Worm (Caenorhabditis elegans): ENCODE results near the gene dpy-27.

dpy-27 gene

DNA sequence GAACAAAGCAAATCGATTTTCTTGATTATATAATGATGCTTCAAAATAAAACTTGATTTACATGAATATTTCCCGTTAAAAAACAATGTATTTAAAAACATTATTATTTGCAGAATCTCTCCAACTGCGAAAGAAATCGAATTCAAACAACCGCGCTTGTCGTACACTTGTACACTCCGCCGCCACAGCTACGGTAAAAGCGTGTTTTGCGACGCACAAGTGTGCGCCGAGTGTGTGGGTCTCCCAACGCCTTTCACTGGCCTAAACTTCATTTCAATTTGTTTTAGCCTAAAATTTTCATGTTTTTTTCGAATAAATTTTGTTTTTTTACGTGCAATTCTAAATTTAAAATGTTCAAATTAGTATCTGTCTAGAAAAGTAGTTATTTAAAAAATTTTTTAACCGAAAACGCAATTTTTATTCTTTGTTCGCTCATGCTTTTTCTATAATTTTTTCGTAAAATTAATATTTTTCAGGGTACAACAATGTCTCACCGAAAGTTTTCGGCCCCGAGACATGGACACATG, 48.0 kb upstream of the dpy-27 start, which contains the start of gene rpl-3 (continued):
- peak; percentile 100 for TF ChIP-seq repo-1 (tag; optimal IDR thresholded peaks at IDR 0.05)
- peak; percentile 100 for TF ChIP-seq pbrm-1 (GFP tag; IDR thresholded peaks at IDR 0.05)
- TF ChIP-seq tbp1 (GFP tag; optimal IDR thresholded peaks at IDR 0.05) = peak; percentile 85
- TF ChIP-seq lag-1 (GFP tag; IDR thresholded peaks at IDR 0.05) = peak; percentile 97
- peak; percentile 99 for TF ChIP-seq F23B12.7 (tag; optimal IDR thresholded peaks at IDR 0.05; ENCODE audit: insufficient read depth)
- TF ChIP-seq efl-1 (GFP tag; optimal IDR thresholded peaks at IDR 0.05) = peak; percentile 100
- TF ChIP-seq mes-4 (tag; optimal IDR thresholded peaks at IDR 0.05) = peak; percentile 93
- peak; percentile 100 for TF ChIP-seq ztf-28 (GFP tag; IDR thresholded peaks at IDR 0.05)
- peak; percentile 100 for TF ChIP-seq ceh-27 (GFP tag; optimal IDR thresholded peaks at IDR 0.05)
- peak; percentile 100 for TF ChIP-seq ekl-4 (GFP tag; IDR thresholded peaks at IDR 0.05)
- peak; percentile 98 for TF ChIP-seq ceh-58 (GFP tag; IDR thresholded peaks at IDR 0.05)
- peak; percentile 100 for TF ChIP-seq nfyb-1 (GFP tag; IDR thresholded peaks at IDR 0.05)
- peak; percentile 99 for TF ChIP-seq him-1 (tag; optimal IDR thresholded peaks at IDR 0.05)
- TF ChIP-seq lin-40 (tag; optimal IDR thresholded peaks at IDR 0.05) = peak; percentile 99
- TF ChIP-seq gei-17 (GFP tag; optimal IDR thresholded peaks at IDR 0.05) = peak; percentile 95
- peak; percentile 54 for TF ChIP-seq lsy-27 (tag; optimal IDR thresholded peaks at IDR 0.05; ENCODE audit: borderline replicate concordance, insufficient read depth)
- peak; percentile 98 for TF ChIP-seq unc-130 (GFP tag; optimal IDR thresholded peaks at IDR 0.05)
- TF ChIP-seq hmg-1.2 (GFP tag; IDR thresholded peaks at IDR 0.05) = peak; percentile 98
- TF ChIP-seq Y53G8AR.9 (GFP tag; conservative IDR thresholded peaks at IDR 0.05) = peak; percentile 100
- TF ChIP-seq zim-3 (tag; optimal IDR thresholded peaks at IDR 0.05) = peak; percentile 99
- TF ChIP-seq zfh-2 (GFP tag; conservative IDR thresholded peaks at IDR 0.05) = peak; percentile 98
- TF ChIP-seq K11D2.4 (GFP tag; IDR thresholded peaks at IDR 0.05) = peak; percentile 100
- TF ChIP-seq lsl-1 (GFP tag; optimal IDR thresholded peaks at IDR 0.05) = peak; percentile 100
- TF ChIP-seq xnd-1 (tag; optimal IDR thresholded peaks at IDR 0.05) = peak; percentile 89
- peak; percentile 100 for TF ChIP-seq lin-54 (GFP tag; optimal IDR thresholded peaks at IDR 0.05)
- peak; percentile 100 for TF ChIP-seq tlf-1 (GFP tag; optimal IDR thresholded peaks at IDR 0.05)
- peak; percentile 99 for TF ChIP-seq F33H1.4 (GFP tag; IDR thresholded peaks at IDR 0.05)
- TF ChIP-seq D2030.7 (GFP tag; IDR thresholded peaks at IDR 0.05) = peak; percentile 100
- peak; percentile 99 for TF ChIP-seq nhr-120 (GFP tag; IDR thresholded peaks at IDR 0.05)
- peak; percentile 99 for TF ChIP-seq F57C9.4 (tag; optimal IDR thresholded peaks at IDR 0.05)
- TF ChIP-seq athp-1 (tag; optimal IDR thresholded peaks at IDR 0.05) = peak; percentile 100
- TF ChIP-seq hlh-12 (tag; optimal IDR thresholded peaks at IDR 0.05) = peak; percentile 40
- peak; percentile 100 for TF ChIP-seq mcd-1 (GFP tag; IDR thresholded peaks at IDR 0.05)
- peak; percentile 100 for TF ChIP-seq F52B5.7 (tag; optimal IDR thresholded peaks at IDR 0.05)
- TF ChIP-seq nhr-80 (tag; optimal IDR thresholded peaks at IDR 0.05) = peak; percentile 100
- peak; percentile 100 for TF ChIP-seq atf-7 (tag; optimal IDR thresholded peaks at IDR 0.05)
- TF ChIP-seq aptf-3 (GFP tag; IDR thresholded peaks at IDR 0.05) = peak; percentile 96
- peak; percentile 100 for TF ChIP-seq dpff-1 (tag; optimal IDR thresholded peaks at IDR 0.05)
- peak; percentile 97 for TF ChIP-seq F22D6.2 (tag; optimal IDR thresholded peaks at IDR 0.05)
- TF ChIP-seq madf-8 (GFP tag; conservative IDR thresholded peaks at IDR 0.05) = peak; percentile 96
- peak; percentile 100 for TF ChIP-seq B0019.2 (GFP tag; conservative IDR thresholded peaks at IDR 0.05)
- peak; percentile 94 for TF ChIP-seq egrh-3 (GFP tag; IDR thresholded peaks at IDR 0.05)
- TF ChIP-seq B0035.1 (tag; optimal IDR thresholded peaks at IDR 0.05) = peak; percentile 97
- TF ChIP-seq ZK185.1 (tag; optimal IDR thresholded peaks at IDR 0.05; ENCODE audit: poor library complexity, severe bottlenecking) = peak; percentile 99
- TF ChIP-seq mxl-1 (tag; optimal IDR thresholded peaks at IDR 0.05) = peak; percentile 92
- TF ChIP-seq lin-35 (GFP tag; optimal IDR thresholded peaks at IDR 0.05) = peak; percentile 99 to 100 (median 100)
- TF ChIP-seq B0336.3 (GFP tag; IDR thresholded peaks at IDR 0.05) = peak; percentile 100
- TF ChIP-seq ceh-91 (GFP tag; IDR thresholded peaks at IDR 0.05) = peak; percentile 100
- peak; percentile 100 for TF ChIP-seq C06A6.2 (GFP tag; conservative IDR thresholded peaks at IDR 0.05)
